Fruit fly (Drosophila melanogaster): ENCODE data around the gene Nmnat.

Nmnat gene

dm6 chr3R:24962470-24962869 lies 17.4 kb downstream of the Nmnat start (continued):
- TF ChIP-seq CG11456 (GFP tag; IDR thresholded peaks at IDR 0.05) (peak; percentile 66; the same call in 1 of the 3 replicates), CG12236 (GFP tag; optimal IDR thresholded peaks at IDR 0.05) (no peak), chm (GFP tag; IDR thresholded peaks at IDR 0.05) (no peak), CG31224 (GFP tag; IDR thresholded peaks at IDR 0.05) (peak; percentile 65), CG14860 (GFP tag; IDR thresholded peaks at IDR 0.05; ENCODE audit: partially characterized antibody) (no peak), jigr1 (GFP tag; IDR thresholded peaks at IDR 0.05) (peak; percentile 53; the same call in 1 of the 3 replicates), Drgx (GFP tag; IDR thresholded peaks at IDR 0.05) (no peak), lov (optimal IDR thresholded peaks at IDR 0.05) (no peak), lov (GFP tag; IDR thresholded peaks at IDR 0.05) (0 out of 3 replicates have a peak, but pooled peaks have one; percentile 42), hbn (GFP tag; IDR thresholded peaks at IDR 0.05; ENCODE audit: partially characterized antibody) (no peak), Xrp1 (GFP tag; IDR thresholded peaks at IDR 0.05) (peak; percentile 54), CG1792 (GFP tag; optimal IDR thresholded peaks at IDR 0.05) (peak; percentile 38), gce (GFP tag; IDR thresholded peaks at IDR 0.05) (no peak), amos (GFP tag; IDR thresholded peaks at IDR 0.05; ENCODE audit: partially characterized antibody) (no peak), hth (optimal IDR thresholded peaks at IDR 0.05) (no peak), bsh (GFP tag; optimal IDR thresholded peaks at IDR 0.05) (peak in 1 of 2 experiments; percentile 49), fd102C (GFP tag; optimal IDR thresholded peaks at IDR 0.05) (no peak), rib (GFP tag; IDR thresholded peaks at IDR 0.05) (0 out of 2 replicates have a peak, but pooled peaks have one; percentile 15), h (optimal IDR thresholded peaks at IDR 0.05) (no peak), Lhr (GFP tag; optimal IDR thresholded peaks at IDR 0.05) (no peak), MTF-1 (GFP tag; optimal IDR thresholded peaks at IDR 0.05; ENCODE audit: borderline replicate concordance) (no peak), CG13624 (GFP tag; optimal IDR thresholded peaks at IDR 0.05) (peak; percentile 59), Antp (GFP tag; optimal IDR thresholded peaks at IDR 0.05) (peak; percentile 60), CG6813 (GFP tag; optimal IDR thresholded peaks at IDR 0.05) (peak; percentile 36), CG1832 (GFP tag; optimal IDR thresholded peaks at IDR 0.05) (no peak), scrt (GFP tag; optimal IDR thresholded peaks at IDR 0.05) (peak; percentile 54), zen2 (GFP tag; IDR thresholded peaks at IDR 0.05; ENCODE audit: partially characterized antibody) (no peak), lab (GFP tag; optimal IDR thresholded peaks at IDR 0.05) (peak; percentile 72), Hmr (GFP tag; optimal IDR thresholded peaks at IDR 0.05) (peak; percentile 44), Ravus (GFP tag; IDR thresholded peaks at IDR 0.05) (no peak; the same call in 1 of the 2 replicates), bcd (GFP tag; optimal IDR thresholded peaks at IDR 0.05) (peak; percentile 70), tin (GFP tag; optimal IDR thresholded peaks at IDR 0.05) (peak; percentile 61), slbo (GFP tag; IDR thresholded peaks at IDR 0.05) (peak; percentile 75), CG16813 (GFP tag; IDR thresholded peaks at IDR 0.05; ENCODE audit: partially characterized antibody) (no peak), inv (GFP tag; IDR thresholded peaks at IDR 0.05; ENCODE audit: partially characterized antibody) (no peak), ind (GFP tag; optimal IDR thresholded peaks at IDR 0.05) (peak; percentile 80), bab2 (GFP tag; optimal IDR thresholded peaks at IDR 0.05) (peak; percentile 64), CG18619 (GFP tag; optimal IDR thresholded peaks at IDR 0.05) (peak; percentile 24), bowl (GFP tag; IDR thresholded peaks at IDR 0.05) (no peak), trh (GFP tag; optimal IDR thresholded peaks at IDR 0.05) (no peak), CG10654 (GFP tag; optimal IDR thresholded peaks at IDR 0.05) (peak; percentile 51), CG13424 (tag; optimal IDR thresholded peaks at IDR 0.05) (peak; percentile 57), en (GFP tag; optimal IDR thresholded peaks at IDR 0.05) (peak; percentile 33), CG9437 (GFP tag; optimal IDR thresholded peaks at IDR 0.05) (peak; percentile 22), Max (GFP tag; optimal IDR thresholded peaks at IDR 0.05) (no peak), CG6854 (GFP tag; optimal IDR thresholded peaks at IDR 0.05) (no peak), CG12299 (tag; optimal IDR thresholded peaks at IDR 0.05) (no peak), gro (GFP tag; optimal IDR thresholded peaks at IDR 0.05) (no peak)
